Fruit fly (Drosophila melanogaster): ENCODE results near the gene CG32572.

DNA sequence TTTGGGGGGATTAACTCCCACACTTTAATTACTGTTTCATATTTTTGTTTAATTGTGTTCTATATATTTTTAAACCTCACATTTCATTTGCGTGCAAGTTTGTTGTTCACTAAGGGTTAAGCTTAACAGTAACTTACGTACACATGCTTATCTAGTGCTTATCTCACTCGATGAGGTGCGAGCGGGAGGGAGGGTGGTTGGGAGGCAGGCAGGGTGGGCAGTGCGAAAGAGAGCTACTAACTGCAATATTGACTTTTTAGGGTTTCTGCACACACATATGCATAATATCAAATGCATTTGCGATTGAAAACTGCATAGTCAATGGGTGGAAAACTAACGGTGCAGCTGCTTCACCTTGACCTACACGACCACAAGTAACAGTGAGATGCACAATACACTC is 26.5 kb upstream of the CG32572 start:
- TF ChIP-seq h (GFP tag; optimal IDR thresholded peaks at IDR 0.05) = no peak
- no peak for TF ChIP-seq psq (GFP tag; optimal IDR thresholded peaks at IDR 0.05)
- TF ChIP-seq jim (GFP tag; optimal IDR thresholded peaks at IDR 0.05) = no peak
- no peak for TF ChIP-seq br (GFP tag; optimal IDR thresholded peaks at IDR 0.05)
- no peak for TF ChIP-seq Hr78 (GFP tag; optimal IDR thresholded peaks at IDR 0.05)
